Fruit fly (Drosophila melanogaster): Measurements from ENCODE around the gene snRNP-U1-C.

The snRNP-U1-C gene

dm6 chr3R:18997388-18998287 lies 14.2 kb upstream of the snRNP-U1-C start (continued):
- no peak for TF ChIP-seq gsb (GFP tag; IDR thresholded peaks at IDR 0.05)
- no peak for TF ChIP-seq CG11696 (GFP tag; IDR thresholded peaks at IDR 0.05)
- TF ChIP-seq lab (GFP tag; optimal IDR thresholded peaks at IDR 0.05): peak; percentile 26
- peak; percentile 10 for TF ChIP-seq schlank (tag; optimal IDR thresholded peaks at IDR 0.05)
- TF ChIP-seq CG4617 (GFP tag; optimal IDR thresholded peaks at IDR 0.05; ENCODE audit: borderline replicate concordance): peak; percentile 33
- TF ChIP-seq CG6254 (GFP tag; optimal IDR thresholded peaks at IDR 0.05): peak; percentile 78
- TF ChIP-seq CG33557 (GFP tag; optimal IDR thresholded peaks at IDR 0.05): peak; percentile 97
- peak; percentile 78 for TF ChIP-seq Sox102F (GFP tag; optimal IDR thresholded peaks at IDR 0.05)
- TF ChIP-seq slou (GFP tag; optimal IDR thresholded peaks at IDR 0.05): no peak
- no peak for TF ChIP-seq Taf1 (GFP tag; IDR thresholded peaks at IDR 0.05)
- TF ChIP-seq CG2199 (GFP tag; IDR thresholded peaks at IDR 0.05): peak; percentile 84; the same call in 2 of the 3 replicates
- no peak for TF ChIP-seq D19B (GFP tag; optimal IDR thresholded peaks at IDR 0.05)
- no peak for TF ChIP-seq jumu (GFP tag; optimal IDR thresholded peaks at IDR 0.05)
- TF ChIP-seq CG9437 (GFP tag; optimal IDR thresholded peaks at IDR 0.05): peak; percentile 29
- no peak for TF ChIP-seq CG4730 (GFP tag; IDR thresholded peaks at IDR 0.05)
- TF ChIP-seq Camta (GFP tag; optimal IDR thresholded peaks at IDR 0.05): no peak
- no peak for TF ChIP-seq ssp (GFP tag; IDR thresholded peaks at IDR 0.05)
- peak; percentile 76 for TF ChIP-seq nerfin-1 (tag; optimal IDR thresholded peaks at IDR 0.05)
- TF ChIP-seq Med (GFP tag): peak; percentile 79
- TF ChIP-seq Spps (tag; optimal IDR thresholded peaks at IDR 0.05): peak; percentile 57
- peak; percentile 65 for TF ChIP-seq twi (tag; optimal IDR thresholded peaks at IDR 0.05)
- peak; percentile 92 for TF ChIP-seq sens (GFP tag)
- TF ChIP-seq Xbp1 (GFP tag; optimal IDR thresholded peaks at IDR 0.05): peak; percentile 13
- TF ChIP-seq croc (GFP tag; conservative IDR thresholded peaks at IDR 0.05): no peak; the same call in 2 of the 3 replicates
- TF ChIP-seq MBD-R2 (GFP tag; IDR thresholded peaks at IDR 0.05): no peak
- peak; percentile 93 for TF ChIP-seq CG11723 (GFP tag; optimal IDR thresholded peaks at IDR 0.05)
- TF ChIP-seq chinmo (GFP tag; IDR thresholded peaks at IDR 0.05; ENCODE audit: partially characterized antibody): peak; percentile 56; the same call in 1 of the 4 replicates
- peak; percentile 51 for TF ChIP-seq CG18011 (GFP tag; optimal IDR thresholded peaks at IDR 0.05)
- no peak for TF ChIP-seq crc (GFP tag; optimal IDR thresholded peaks at IDR 0.05)
- peak in 1 of 2 experiments; percentile 43 for TF ChIP-seq tll (GFP tag; optimal IDR thresholded peaks at IDR 0.05)
- TF ChIP-seq CG4707 (GFP tag; optimal IDR thresholded peaks at IDR 0.05): peak; percentile 94
- no peak for TF ChIP-seq tna (GFP tag; IDR thresholded peaks at IDR 0.05; ENCODE audit: partially characterized antibody)
- TF ChIP-seq CG11093 (GFP tag; IDR thresholded peaks at IDR 0.05): peak; percentile 10; the same call in 1 of the 3 replicates
- peak; percentile 20; the same call in 1 of the 2 replicates for TF ChIP-seq wor (GFP tag; IDR thresholded peaks at IDR 0.05)
- TF ChIP-seq CG12744 (GFP tag; optimal IDR thresholded peaks at IDR 0.05): peak; percentile 56
- peak; percentile 45 for TF ChIP-seq CTCF (GFP tag; optimal IDR thresholded peaks at IDR 0.05)
- no peak for TF ChIP-seq Doc3 (GFP tag; IDR thresholded peaks at IDR 0.05; ENCODE audit: partially characterized antibody)
- peak; percentile 79 for TF ChIP-seq CG6813 (GFP tag; optimal IDR thresholded peaks at IDR 0.05)
- TF ChIP-seq CG18599 (GFP tag; optimal IDR thresholded peaks at IDR 0.05): peak; percentile 6
- peak; percentile 11 for TF ChIP-seq Hr3 (GFP tag; optimal IDR thresholded peaks at IDR 0.05)
- peak; percentile 17 for TF ChIP-seq slp2 (GFP tag; optimal IDR thresholded peaks at IDR 0.05)
- no peak for TF ChIP-seq CG10274 (GFP tag; optimal IDR thresholded peaks at IDR 0.05)
- no peak for TF ChIP-seq pita (GFP tag; optimal IDR thresholded peaks at IDR 0.05)
- no peak for TF ChIP-seq Ptx1 (GFP tag; IDR thresholded peaks at IDR 0.05)
- TF ChIP-seq gem (tag; optimal IDR thresholded peaks at IDR 0.05): peak; percentile 77
- TF ChIP-seq CG7745 (tag; optimal IDR thresholded peaks at IDR 0.05): peak; percentile 93
- TF ChIP-seq odd (GFP tag; optimal IDR thresholded peaks at IDR 0.05): peak; percentile 95
- TF ChIP-seq HLH3B (GFP tag; IDR thresholded peaks at IDR 0.05): peak; percentile 52; the same call in 1 of the 2 replicates

All from whole organism, embryonic.